Fruit fly (Drosophila melanogaster) whole organism, prepupa: ENCODE measurements around the gene Nlg4.

Experiments
- Blimp-1 ChIP-seq: fragments of 200-800 bp; sonication (Bioruptor generic); optimal IDR thresholded peaks from 3 replicates; lab custom pipeline; 2017; ENCODE audit warnings: missing biosample characterization, missing genetic modification characterization, mild to moderate bottlenecking, moderate library complexity, missing genetic modification reagents
- CG10631 ChIP-seq: fragments of 200-800 bp; sonication (Bioruptor generic); optimal IDR thresholded peaks from 2 replicates; lab custom pipeline; 2016; ENCODE audit warnings: missing biosample characterization, missing genetic modification characterization
- CG10669 ChIP-seq: fragments of 200-800 bp; sonication (Bioruptor generic); optimal IDR thresholded peaks from 3 replicates; lab custom pipeline; 2018; ENCODE audit warnings: missing biosample characterization, mild to moderate bottlenecking, missing genetic modification characterization, moderate library complexity
- CG11294 ChIP-seq: fragments of 200-800 bp; sonication (Bioruptor generic); IDR thresholded peaks from 2 replicates; pipeline ENCODE4 v1.3.6; 2022; ENCODE audit warnings: missing biosample characterization, missing genetic modification characterization
- CG11902 ChIP-seq: fragments of 200-800 bp; sonication (Bioruptor generic); optimal IDR thresholded peaks from 3 replicates; lab custom pipeline; 2016; ENCODE audit warnings: missing biosample characterization, missing genetic modification characterization
- CG15336 ChIP-seq: fragments of 200-800 bp; sonication (Bioruptor generic); IDR thresholded peaks from 2 replicates; pipeline ENCODE4 v1.3.6; 2022; ENCODE audit warnings: missing biosample characterization, missing genetic modification characterization
- CG16779 ChIP-seq: fragments of 200-800 bp; sonication (Bioruptor generic); optimal IDR thresholded peaks from 3 replicates; lab custom pipeline; 2017; ENCODE audit warnings: missing biosample characterization, mild to moderate bottlenecking, missing genetic modification characterization
- CG3032 ChIP-seq: fragments of 200-800 bp; optimal IDR thresholded peaks from 2 replicates; lab custom pipeline; 2019; ENCODE audit warnings: missing biosample characterization, mild to moderate bottlenecking, missing genetic modification characterization, moderate library complexity
- CG31627 ChIP-seq: fragments of 200-800 bp; sonication (Bioruptor generic); optimal IDR thresholded peaks from 3 replicates; lab custom pipeline; 2016; ENCODE audit warnings: missing biosample characterization, missing genetic modification characterization
- CG32006 ChIP-seq: fragments of 200-800 bp; sonication (Bioruptor generic); optimal IDR thresholded peaks from 3 replicates; lab custom pipeline; 2017; ENCODE audit warnings: missing biosample characterization, mild to moderate bottlenecking, missing genetic modification characterization
- CG34406 ChIP-seq: fragments of 200-800 bp; sonication (Bioruptor generic); optimal IDR thresholded peaks from 3 replicates; lab custom pipeline; 2016; ENCODE audit warnings: missing biosample characterization, missing genetic modification characterization
- CG3919 ChIP-seq: fragments of 200-800 bp; sonication (Bioruptor generic); optimal IDR thresholded peaks from 3 replicates; lab custom pipeline; 2016; ENCODE audit warnings: missing biosample characterization, missing genetic modification characterization
- CG4318 ChIP-seq: fragments of 200-800 bp; sonication (Bioruptor generic); optimal IDR thresholded peaks from 3 replicates; lab custom pipeline; 2017; ENCODE audit warnings: missing biosample characterization, mild to moderate bottlenecking, missing genetic modification characterization
- CG6163 ChIP-seq: fragments of 200-800 bp; sonication (Bioruptor generic); IDR thresholded peaks from 3 replicates; pipeline ENCODE4 v1.3.6; 2022; ENCODE audit warnings: missing biosample characterization, missing genetic modification characterization
- CG6276 ChIP-seq: fragments of 200-800 bp; sonication (Bioruptor generic); optimal IDR thresholded peaks from 2 replicates; lab custom pipeline; 2017; ENCODE audit warnings: missing biosample characterization, mild to moderate bottlenecking, missing genetic modification characterization
- CG6792 ChIP-seq: fragments of 200-800 bp; sonication (Bioruptor generic); optimal IDR thresholded peaks from 3 replicates; lab custom pipeline; 2016; ENCODE audit warnings: missing biosample characterization, missing genetic modification characterization
- CG6808 ChIP-seq: fragments of 200-800 bp; sonication (Bioruptor generic); optimal IDR thresholded peaks from 3 replicates; lab custom pipeline; 2017; ENCODE audit warnings: missing biosample characterization, missing genetic modification characterization, mild to moderate bottlenecking, moderate library complexity, missing genetic modification reagents
- CG6854 ChIP-seq: fragments of 200-800 bp; sonication (Bioruptor generic); optimal IDR thresholded peaks from 2 replicates; lab custom pipeline; 2017; ENCODE audit warnings: missing biosample characterization, mild to moderate bottlenecking, missing genetic modification characterization
- CG8119 ChIP-seq: fragments of 200-800 bp; sonication (Bioruptor generic); IDR thresholded peaks from 3 replicates; pipeline ENCODE4 v1.3.6; 2022; ENCODE audit warnings: missing biosample characterization, missing genetic modification characterization
- CG8632 ChIP-seq: fragments of 200-800 bp; sonication (Bioruptor generic); optimal IDR thresholded peaks from 3 replicates; lab custom pipeline; 2016; ENCODE audit warnings: missing biosample characterization, missing genetic modification characterization
- Eip93F ChIP-seq: fragments of 200-800 bp; sonication (Bioruptor generic); optimal IDR thresholded peaks from 2 replicates; lab custom pipeline; 2016; ENCODE audit warnings: missing biosample characterization, mild to moderate bottlenecking, missing genetic modification characterization
- Ets21C ChIP-seq: fragments of 200-800 bp; sonication (Bioruptor generic); optimal IDR thresholded peaks from 3 replicates; lab custom pipeline; 2016; ENCODE audit warnings: missing biosample characterization, missing genetic modification characterization
- Gug ChIP-seq: fragments of 200-800 bp; sonication (Bioruptor generic); IDR thresholded peaks from 2 replicates; pipeline ENCODE4 v1.3.6; 2022; ENCODE audit warnings: missing biosample characterization, missing genetic modification characterization
- Hr38 ChIP-seq: sonication (Bioruptor generic); optimal IDR thresholded peaks from 2 replicates; lab custom pipeline; 2016; ENCODE audit warnings: missing biosample characterization, missing genetic modification characterization
- Hr39 ChIP-seq: fragments of 200-800 bp; sonication (Bioruptor generic); optimal IDR thresholded peaks from 2 replicates; lab custom pipeline; 2016; ENCODE audit warnings: missing biosample characterization, missing genetic modification characterization
- Hr4 ChIP-seq: fragments of 200-800 bp; sonication (Bioruptor generic); optimal IDR thresholded peaks from 3 replicates; lab custom pipeline; 2016; ENCODE audit warnings: missing biosample characterization, missing genetic modification characterization
- Met ChIP-seq: fragments of 200-800 bp; sonication (Bioruptor generic); optimal IDR thresholded peaks from 3 replicates; lab custom pipeline; 2016; ENCODE audit warnings: missing biosample characterization, missing genetic modification characterization
- OdsH ChIP-seq: fragments of 200-800 bp; sonication (Bioruptor generic); optimal IDR thresholded peaks from 3 replicates; lab custom pipeline; 2016; ENCODE audit warnings: missing biosample characterization, missing genetic modification characterization
- Smox ChIP-seq: fragments of 200-800 bp; sonication (Bioruptor generic); optimal IDR thresholded peaks from 3 replicates; lab custom pipeline; 2016; ENCODE audit warnings: missing biosample characterization, missing genetic modification characterization
- Sox102F ChIP-seq: fragments of 200-800 bp; sonication (Bioruptor generic); optimal IDR thresholded peaks from 2 replicates; lab custom pipeline; 2016; ENCODE audit warnings: missing biosample characterization, mild to moderate bottlenecking, missing genetic modification characterization
- Sox14 ChIP-seq: fragments of 200-800 bp; sonication (Bioruptor generic); optimal IDR thresholded peaks from 3 replicates; lab custom pipeline; 2016; ENCODE audit warnings: missing biosample characterization, missing genetic modification characterization
- Sox15 ChIP-seq: fragments of 200-800 bp; sonication (Bioruptor generic); optimal IDR thresholded peaks from 3 replicates; lab custom pipeline; 2016; ENCODE audit warnings: missing biosample characterization, missing genetic modification characterization
- acj6 ChIP-seq: fragments of 200-800 bp; sonication (Bioruptor generic); optimal IDR thresholded peaks from 3 replicates; lab custom pipeline; 2016; ENCODE audit warnings: missing biosample characterization, missing genetic modification characterization
- cyc ChIP-seq: fragments of 200-800 bp; sonication (Bioruptor generic); optimal IDR thresholded peaks from 3 replicates; lab custom pipeline; 2016; ENCODE audit warnings: missing biosample characterization, missing genetic modification characterization
- dac ChIP-seq: fragments of 200-800 bp; sonication (Bioruptor generic); optimal IDR thresholded peaks from 2 replicates; lab custom pipeline; 2017; ENCODE audit warnings: missing biosample characterization, mild to moderate bottlenecking, missing genetic modification characterization
- eg ChIP-seq: fragments of 200-800 bp; sonication (Bioruptor generic); IDR thresholded peaks from 3 replicates; pipeline ENCODE4 v1.3.6; 2022; ENCODE audit warnings: missing biosample characterization, missing genetic modification characterization
- esn ChIP-seq: fragments of 200-800 bp; sonication (Bioruptor generic); optimal IDR thresholded peaks from 2 replicates; lab custom pipeline; 2016; ENCODE audit warnings: missing biosample characterization, mild to moderate bottlenecking, missing genetic modification characterization, moderate library complexity
- fkh ChIP-seq: fragments of 200-800 bp; sonication (Bioruptor generic); optimal IDR thresholded peaks from 3 replicates; lab custom pipeline; 2017; ENCODE audit warnings: missing biosample characterization, mild to moderate bottlenecking, missing genetic modification characterization, moderate library complexity
- lz ChIP-seq: fragments of 200-800 bp; sonication (Bioruptor generic); optimal IDR thresholded peaks from 3 replicates; lab custom pipeline; 2016; ENCODE audit warnings: missing biosample characterization, missing genetic modification characterization
- net ChIP-seq: fragments of 200-800 bp; sonication (Bioruptor generic); optimal IDR thresholded peaks from 3 replicates; lab custom pipeline; 2016; ENCODE audit warnings: missing biosample characterization, missing genetic modification characterization
- pdm3 ChIP-seq: fragments of 200-800 bp; sonication (Bioruptor generic); optimal IDR thresholded peaks from 3 replicates; lab custom pipeline; 2016; ENCODE audit warnings: missing biosample characterization, missing genetic modification characterization
- salr ChIP-seq, 2 experiments: fragments of 200-800 bp; sonication (Bioruptor generic); optimal IDR thresholded peaks; 3 replicates each; lab custom pipeline; 2016 to 2018; ENCODE audit warnings: missing biosample characterization in 2 of 2, missing genetic modification characterization in 2 of 2, mild to moderate bottlenecking in 1 of 2
- ss ChIP-seq, 2 experiments: fragments of 200-800 bp; sonication (Bioruptor generic); optimal IDR thresholded peaks; 2 replicates in 1 of 2; 3 replicates in 1 of 2; lab custom pipeline; 2017 to 2018; ENCODE audit warnings: mild to moderate bottlenecking in 2 of 2, missing biosample characterization in 2 of 2, missing genetic modification characterization in 2 of 2, moderate library complexity in 1 of 2
- svp ChIP-seq: fragments of 200-800 bp; sonication (Bioruptor generic); peaks from one replicate; lab custom pipeline; 2016; ENCODE audit warnings: missing biosample characterization, missing genetic modification characterization
- topi ChIP-seq: fragments of 200-800 bp; sonication (Bioruptor generic); optimal IDR thresholded peaks from 3 replicates; lab custom pipeline; 2016; ENCODE audit warnings: missing biosample characterization, missing genetic modification characterization

Nlg4 gene

dm6 chr3R:20284140-20284911 is 79.7 kb downstream of the Nlg4 start (continued):
- no peak for TF ChIP-seq CG6854 (GFP tag; lab: Kevin White, UChicago)
- TF ChIP-seq Sox14 (GFP tag; lab: Kevin White, UChicago) = peak; percentile 38
- TF ChIP-seq Smox (GFP tag; lab: Kevin White, UChicago) = peak; percentile 59
- peak; percentile 49 for TF ChIP-seq CG8632
- TF ChIP-seq CG11294 (GFP tag; lab: Robert Waterston, UW) = peak; percentile 45
- TF ChIP-seq topi (GFP tag; lab: Kevin White, UChicago) = peak; percentile 64
- peak; percentile 57 for TF ChIP-seq dac (GFP tag; lab: Kevin White, UChicago)
- TF ChIP-seq CG31627 (GFP tag; lab: Kevin White, UChicago) = peak; percentile 32
- TF ChIP-seq eg = peak; percentile 69
- peak; percentile 74 for TF ChIP-seq OdsH (GFP tag; lab: Kevin White, UChicago)
- peak; percentile 73 for TF ChIP-seq CG3919 (GFP tag; lab: Kevin White, UChicago)
- TF ChIP-seq CG8119 = peak; percentile 74
- peak; percentile 78 for TF ChIP-seq Hr4
- TF ChIP-seq CG6163 (GFP tag; lab: Robert Waterston, UW) = peak; percentile 80
- peak; percentile 55 for TF ChIP-seq CG10669 (GFP tag; lab: Kevin White, UChicago)
- TF ChIP-seq fkh (GFP tag; lab: Kevin White, UChicago) = no peak
- peak; percentile 75 for TF ChIP-seq net (GFP tag; lab: Kevin White, UChicago)
- peak; percentile 42 for TF ChIP-seq lz (GFP tag; lab: Kevin White, UChicago)
- peak; percentile 28 for TF ChIP-seq Hr39
- peak; percentile 84 for TF ChIP-seq CG32006
- peak; percentile 73 for TF ChIP-seq CG10631 (GFP tag; lab: Kevin White, UChicago)
- TF ChIP-seq Sox102F (GFP tag; lab: Kevin White, UChicago) = peak; percentile 64
- TF ChIP-seq, all 60 proteins: peak for 51

dm6 chr3R:20285678-20286449 is 81.3 kb downstream of the Nlg4 start:
- peak; percentile 68 for TF ChIP-seq acj6 (GFP tag; lab: Kevin White, UChicago)
- peak; percentile 27 for TF ChIP-seq Sox15 (GFP tag; lab: Kevin White, UChicago)
- peak; percentile 29 for TF ChIP-seq CG11902 (GFP tag; lab: Kevin White, UChicago)
- peak; percentile 49 for TF ChIP-seq CG3032 (tag; lab: Kevin White, UChicago)
- peak; percentile 58 for TF ChIP-seq esn (GFP tag; lab: Kevin White, UChicago)
- TF ChIP-seq Eip93F (GFP tag; lab: Kevin White, UChicago) = no peak
- peak; percentile 17 to 41 for TF ChIP-seq ss (GFP tag; optimal IDR thresholded peaks at IDR 0.05; lab: Kevin White, UChicago)
- TF ChIP-seq lz (GFP tag; lab: Kevin White, UChicago) = peak; percentile 52
- peak; percentile 57 for TF ChIP-seq CG6808 (GFP tag; lab: Kevin White, UChicago)
- no peak for TF ChIP-seq CG6854 (GFP tag; lab: Kevin White, UChicago)
- peak; percentile 65 for TF ChIP-seq pdm3 (GFP tag; lab: Kevin White, UChicago)
- TF ChIP-seq Gug (GFP tag; lab: Robert Waterston, UW) = peak; percentile 65
- TF ChIP-seq CG16779 (tag; lab: Kevin White, UChicago) = peak; percentile 60
- TF ChIP-seq CG6276 (GFP tag; lab: Kevin White, UChicago) = peak; percentile 48
- TF ChIP-seq CG34406 (GFP tag; lab: Kevin White, UChicago) = peak; percentile 57
- TF ChIP-seq Hr38 (GFP tag; lab: Kevin White, UChicago) = no peak
- TF ChIP-seq CG15336 (GFP tag; lab: Robert Waterston, UW) = peak; percentile 72
- peak; percentile 57 for TF ChIP-seq net (GFP tag; lab: Kevin White, UChicago)
- TF ChIP-seq fkh (GFP tag; lab: Kevin White, UChicago) = peak; percentile 79
- TF ChIP-seq topi (GFP tag; lab: Kevin White, UChicago) = peak; percentile 54
- peak; percentile 69 for TF ChIP-seq OdsH (GFP tag; lab: Kevin White, UChicago)
- peak; percentile 66 for TF ChIP-seq CG6792 (GFP tag; lab: Kevin White, UChicago)
- peak; percentile 54 for TF ChIP-seq CG11294 (GFP tag; lab: Robert Waterston, UW)
- peak; percentile 22 to 69 for TF ChIP-seq salr (GFP tag; optimal IDR thresholded peaks at IDR 0.05; lab: Kevin White, UChicago)
- TF ChIP-seq cyc (GFP tag; lab: Kevin White, UChicago) = peak; percentile 65
- peak; percentile 76 for TF ChIP-seq CG3919 (GFP tag; lab: Kevin White, UChicago)
- TF ChIP-seq Sox102F (GFP tag; lab: Kevin White, UChicago) = peak; percentile 25
- TF ChIP-seq CG31627 (GFP tag; lab: Kevin White, UChicago) = peak; percentile 65
- peak; percentile 73 for TF ChIP-seq svp (GFP tag; lab: Kevin White, UChicago)
- peak; percentile 45 for TF ChIP-seq CG8632
- peak; percentile 35 for TF ChIP-seq Ets21C (GFP tag; lab: Kevin White, UChicago)
- peak; percentile 68 for TF ChIP-seq Sox14 (GFP tag; lab: Kevin White, UChicago)
- TF ChIP-seq CG10631 (GFP tag; lab: Kevin White, UChicago) = peak; percentile 64
- peak; percentile 65 for TF ChIP-seq CG10669 (GFP tag; lab: Kevin White, UChicago)
- peak; percentile 59 for TF ChIP-seq Met
- peak; percentile 37 for TF ChIP-seq CG4318 (GFP tag; lab: Kevin White, UChicago)
- no peak for TF ChIP-seq Blimp-1 (GFP tag; lab: Kevin White, UChicago)
